Worm (Caenorhabditis elegans): Measurements from ENCODE around the gene rcq-5.

DNA sequence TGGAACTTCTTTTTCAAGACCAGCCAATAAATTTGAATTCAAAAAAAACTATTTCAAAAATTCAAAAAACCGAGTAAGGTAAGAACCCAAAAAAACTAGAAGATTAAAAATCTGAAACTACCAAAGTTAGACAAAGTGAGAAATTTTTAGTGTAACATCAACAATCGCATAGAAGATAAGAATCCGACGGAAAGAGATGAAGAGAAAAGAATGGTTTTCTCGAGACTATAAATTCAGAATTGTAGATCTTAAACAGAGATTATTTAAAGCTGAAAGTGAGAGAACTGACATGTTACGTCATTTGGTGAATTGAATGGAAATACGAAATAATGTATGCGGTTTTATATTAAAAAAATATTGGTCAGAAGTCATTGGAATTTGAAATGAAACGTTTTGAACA is 44.3 kb upstream of the rcq-5 start:
- TF ChIP-seq ref-1 (GFP tag; conservative IDR thresholded peaks at IDR 0.05) (no peak), flt-1 (GFP tag; IDR thresholded peaks at IDR 0.05) (no peak)

Data from whole organism, midembryonic.